Fruit fly (Drosophila melanogaster) whole organism, pupa: ENCODE measurements around the gene SREBP.

Source experiments
- CG4496 ChIP-seq: fragments of 200-800 bp; sonication (Bioruptor generic); IDR thresholded peaks from 3 replicates; pipeline ENCODE4 v1.3.6; 2022; ENCODE audit warnings: missing biosample characterization, missing genetic modification characterization
- Ets98B ChIP-seq: fragments of 200-800 bp; sonication (Bioruptor generic); IDR thresholded peaks from 2 replicates; pipeline ENCODE4 v1.3.6; 2022; ENCODE audit warnings: missing biosample characterization, missing genetic modification characterization

The SREBP gene

dm6 chr3L:19848080-19848479, 54.3 kb downstream of the SREBP start:
- TF ChIP-seq CG4496 (GFP tag; lab: Robert Waterston, UW) (0 out of 3 replicates have a peak, but pooled peaks have one; percentile 22), Ets98B (no peak)
